Worm (Caenorhabditis elegans) whole organism, young adult: ENCODE data around the gene tlp-1.

ENCODE experiments used
- F57A8.1 ChIP-seq: fragments of 200-800 bp; sonication (Bioruptor generic); optimal IDR thresholded peaks from 2 replicates; lab custom pipeline; 2018; ENCODE audit warnings: mild to moderate bottlenecking, missing genetic modification characterization, moderate library complexity, missing compliant biosample characterization
- Y53F4B.3 ChIP-seq: fragments of 200-800 bp; sonication (Bioruptor generic); IDR thresholded peaks from 2 replicates; pipeline ENCODE4 v1.3.6; 2022; ENCODE audit warnings: missing genetic modification reagents, missing genetic modification characterization, missing compliant biosample characterization
- atf-7 ChIP-seq: sonication (generic microtip); optimal IDR thresholded peaks from 2 replicates; lab custom pipeline; 2017; ENCODE audit warnings: mild to moderate bottlenecking, missing genetic modification characterization, missing compliant biosample characterization
- ceh-58 ChIP-seq: fragments of 200-800 bp; sonication (Bioruptor generic); IDR thresholded peaks from 2 replicates; pipeline ENCODE4 v1.3.6; 2022; ENCODE audit warnings: missing genetic modification characterization, missing compliant biosample characterization
- nfya-1 ChIP-seq: sonication (generic microtip); optimal IDR thresholded peaks from 2 replicates; lab custom pipeline; 2017; ENCODE audit warnings: antibody characterized with exemption, missing compliant biosample characterization, missing genetic modification characterization, borderline replicate concordance; ENCODE audit not compliant: insufficient read depth
- somi-1 ChIP-seq: fragments of 200-800 bp; sonication (Bioruptor generic); optimal IDR thresholded peaks from 2 replicates; lab custom pipeline; 2018; ENCODE audit warnings: mild to moderate bottlenecking, missing genetic modification characterization, missing compliant biosample characterization

DNA sequence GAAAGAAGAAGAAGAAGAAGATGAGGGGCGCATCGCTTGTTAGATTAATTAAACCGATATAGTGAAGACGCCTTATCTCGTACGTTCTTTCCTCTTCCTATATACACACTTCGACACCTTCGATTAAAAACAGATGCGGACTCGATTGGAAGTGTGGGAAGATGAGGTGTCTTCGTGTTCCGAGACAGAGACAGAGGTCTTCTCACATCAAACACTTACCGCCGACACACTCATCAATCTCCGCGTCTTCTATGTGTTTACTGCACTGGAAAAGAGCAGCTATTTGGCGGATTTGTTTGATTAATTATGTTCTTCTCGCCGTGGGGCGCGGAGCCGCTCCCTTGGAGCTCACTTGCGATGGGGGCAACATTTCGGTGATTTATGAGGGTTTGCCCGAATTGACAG, 4.5 kb downstream of the tlp-1 start:
- no peak for TF ChIP-seq Y53F4B.3 (GFP tag; lab: Robert Waterston, UW)
- no peak for TF ChIP-seq nfya-1 (tag; lab: Kevin White, UChicago)
- no peak for TF ChIP-seq F57A8.1 (GFP tag; lab: Kevin White, UChicago)
- no peak for TF ChIP-seq atf-7
- TF ChIP-seq ceh-58: no peak
- no peak for TF ChIP-seq somi-1 (GFP tag; lab: Kevin White, UChicago)
